Worm (Caenorhabditis elegans) whole organism, L4 larva: ENCODE data around the gene rep-1.

Experiments
- Y105C5A.15 ChIP-seq: fragments of 200-800 bp; sonication (Bioruptor generic); IDR thresholded peaks from 2 replicates; pipeline ENCODE4 v1.3.6; 2022; ENCODE audit warnings: missing genetic modification characterization, missing compliant biosample characterization
- Y5F2A.4 ChIP-seq: fragments of 200-800 bp; sonication (Bioruptor generic); optimal IDR thresholded peaks from 2 replicates; lab custom pipeline; 2018; ENCODE audit warnings: mild to moderate bottlenecking, missing genetic modification characterization, missing compliant biosample characterization
- ZK337.2 ChIP-seq: fragments of 200-800 bp; sonication (Bioruptor generic); IDR thresholded peaks from 2 replicates; pipeline ENCODE4 v1.3.6; 2022; ENCODE audit warnings: missing genetic modification reagents, missing genetic modification characterization, missing compliant biosample characterization
- aha-1 ChIP-seq: fragments of 150-350 bp; peaks from one replicate; lab custom pipeline; 2014; ENCODE audit warnings: missing biosample characterization, missing genetic modification characterization
- ama-1 ChIP-seq: fragments of 150-350 bp; optimal IDR thresholded peaks from 2 replicates; lab custom pipeline; 2014; ENCODE audit warnings: inconsistent platforms, mixed read lengths
- attf-4 ChIP-seq: sonication (generic microtip); optimal IDR thresholded peaks from 3 replicates; lab custom pipeline; 2017; ENCODE audit warnings: missing biosample characterization, missing genetic modification characterization
- ceh-28 ChIP-seq: fragments of 150-350 bp; optimal IDR thresholded peaks from 2 replicates; lab custom pipeline; 2014; ENCODE audit warnings: missing biosample characterization, missing genetic modification reagents, missing genetic modification characterization
- ceh-62 ChIP-seq: sonication (generic microtip); optimal IDR thresholded peaks from 2 replicates; lab custom pipeline; 2017; ENCODE audit warnings: missing biosample characterization, missing genetic modification characterization
- ctbp-1 ChIP-seq: fragments of 200-800 bp; sonication (Bioruptor generic); IDR thresholded peaks from 2 replicates; pipeline ENCODE4 v1.3.6; 2022; ENCODE audit warnings: missing genetic modification reagents, missing genetic modification characterization, missing compliant biosample characterization
- daf-16 ChIP-seq, 3 experiments: sonication (generic microtip); optimal IDR thresholded peaks; 2 replicates each; lab custom pipeline; 2016 to 2017; ENCODE audit warnings: missing genetic modification characterization in 3 of 3, missing genetic modification reagents in 3 of 3, mild to moderate bottlenecking in 2 of 3, missing compliant biosample characterization in 2 of 3, missing biosample characterization in 1 of 3, moderate library complexity in 1 of 3
- daf-19 ChIP-seq: fragments of 200-800 bp; sonication (Bioruptor generic); conservative IDR thresholded peaks from 2 replicates; pipeline ENCODE4 v1.3.6; 2022; ENCODE audit warnings: missing genetic modification characterization, missing compliant biosample characterization
- dmd-6 ChIP-seq: fragments of 200-800 bp; sonication (Bioruptor generic); IDR thresholded peaks from 2 replicates; pipeline ENCODE4 v1.3.6; 2022; ENCODE audit warnings: missing genetic modification reagents, missing genetic modification characterization, missing compliant biosample characterization
- dmd-8 ChIP-seq: fragments of 200-800 bp; sonication (Bioruptor generic); IDR thresholded peaks from 2 replicates; pipeline ENCODE4 v1.3.6; 2022; ENCODE audit warnings: missing genetic modification characterization, missing compliant biosample characterization
- dmd-9 ChIP-seq: fragments of 200-800 bp; sonication (Bioruptor generic); IDR thresholded peaks from 2 replicates; pipeline ENCODE4 v1.3.6; 2022; ENCODE audit warnings: missing genetic modification reagents, missing genetic modification characterization, missing compliant biosample characterization
- dpl-1 ChIP-seq: fragments of 150-350 bp; optimal IDR thresholded peaks from 2 replicates; lab custom pipeline; 2014; ENCODE audit warnings: missing biosample characterization, missing genetic modification reagents, missing genetic modification characterization
- hmg-1.1 ChIP-seq: fragments of 200-800 bp; sonication (Bioruptor generic); IDR thresholded peaks from 2 replicates; pipeline ENCODE4 v1.3.6; 2022; ENCODE audit warnings: missing genetic modification reagents, missing genetic modification characterization, missing compliant biosample characterization
- lin-1 ChIP-seq: fragments of 200-800 bp; sonication (Bioruptor generic); IDR thresholded peaks from 2 replicates; pipeline ENCODE4 v1.3.6; 2022; ENCODE audit warnings: missing genetic modification reagents, missing genetic modification characterization, missing compliant biosample characterization
- lin-13 ChIP-seq: fragments of 150-350 bp; optimal IDR thresholded peaks from 2 replicates; lab custom pipeline; 2014; ENCODE audit warnings: missing biosample characterization, missing genetic modification reagents, missing genetic modification characterization
- lin-38 ChIP-seq: fragments of 200-800 bp; sonication (Bioruptor generic); IDR thresholded peaks from 2 replicates; pipeline ENCODE4 v1.3.6; 2022; ENCODE audit warnings: missing genetic modification reagents, missing genetic modification characterization, missing compliant biosample characterization
- lir-3 ChIP-seq: sonication (generic microtip); optimal IDR thresholded peaks from 2 replicates; lab custom pipeline; 2016; ENCODE audit warnings: mild to moderate bottlenecking, missing genetic modification characterization, missing compliant biosample characterization
- lsy-2 ChIP-seq, 2 experiments: fragments of 150-350 bp in 1 of 2; sonication (generic microtip) in 1 of 2; optimal IDR thresholded peaks; 2 replicates each; lab custom pipeline; 2014 to 2017; ENCODE audit warnings: missing biosample characterization in 2 of 2, missing genetic modification characterization in 2 of 2
- mep-1 ChIP-seq: fragments of 150-350 bp; sonication (generic microtip); optimal IDR thresholded peaks from 3 replicates; lab custom pipeline; 2014; ENCODE audit warnings: missing biosample characterization, missing genetic modification characterization
- mxl-3 ChIP-seq: fragments of 200-800 bp; sonication (Bioruptor generic); optimal IDR thresholded peaks from 2 replicates; lab custom pipeline; 2018; ENCODE audit warnings: mild to moderate bottlenecking, missing genetic modification characterization, missing compliant biosample characterization
- nhr-102 ChIP-seq: sonication (generic microtip); optimal IDR thresholded peaks from 2 replicates; lab custom pipeline; 2016; ENCODE audit warnings: mild to moderate bottlenecking, missing genetic modification characterization, moderate library complexity, missing compliant biosample characterization
- nhr-11 ChIP-seq: fragments of 150-350 bp; optimal IDR thresholded peaks from 2 replicates; lab custom pipeline; 2014; ENCODE audit warnings: missing biosample characterization, missing genetic modification characterization
- nhr-111 ChIP-seq: fragments of 200-800 bp; sonication (Bioruptor generic); optimal IDR thresholded peaks from 2 replicates; lab custom pipeline; 2018; ENCODE audit warnings: mild to moderate bottlenecking, missing genetic modification characterization, missing compliant biosample characterization
- nhr-42 ChIP-seq: fragments of 200-800 bp; sonication (Bioruptor generic); IDR thresholded peaks from 2 replicates; pipeline ENCODE4 v1.3.6; 2022; ENCODE audit warnings: missing genetic modification characterization, missing compliant biosample characterization
- nhr-48 ChIP-seq: sonication (generic microtip); optimal IDR thresholded peaks from 2 replicates; lab custom pipeline; 2016; ENCODE audit warnings: mild to moderate bottlenecking, missing genetic modification characterization, missing compliant biosample characterization
- pha-4 ChIP-seq, 2 experiments: fragments of 150-350 bp in 1 of 2; fragments of 200-800 bp in 1 of 2; sonication (Bioruptor generic) in 1 of 2; IDR thresholded peaks in 1 of 2; optimal IDR thresholded peaks in 1 of 2; 2 replicates each; pipeline versions ENCODE4 v1.3.6 to Lab custom; 2014 to 2022; ENCODE audit warnings: missing genetic modification characterization in 2 of 2, missing genetic modification reagents in 2 of 2, missing biosample characterization in 1 of 2, missing compliant biosample characterization in 1 of 2
- saeg-2 ChIP-seq: fragments of 200-800 bp; sonication (Bioruptor generic); IDR thresholded peaks from 2 replicates; pipeline ENCODE4 v1.3.6; 2022; ENCODE audit warnings: missing genetic modification reagents, missing genetic modification characterization, missing compliant biosample characterization
- sdz-12 ChIP-seq: fragments of 200-800 bp; sonication (Bioruptor generic); optimal IDR thresholded peaks from 2 replicates; lab custom pipeline; 2018; ENCODE audit warnings: mild to moderate bottlenecking, missing genetic modification characterization, missing compliant biosample characterization
- set-16 ChIP-seq: fragments of 200-800 bp; sonication (Bioruptor generic); IDR thresholded peaks from 2 replicates; pipeline ENCODE4 v1.3.6; 2022; ENCODE audit warnings: missing genetic modification reagents, missing genetic modification characterization, missing compliant biosample characterization
- skn-1 ChIP-seq: fragments of 150-350 bp; optimal IDR thresholded peaks from 2 replicates; lab custom pipeline; 2014; ENCODE audit warnings: missing biosample characterization, missing genetic modification characterization
- snpc-1.2 ChIP-seq: fragments of 200-800 bp; sonication (Bioruptor generic); IDR thresholded peaks from 2 replicates; pipeline ENCODE4 v1.3.6; 2022; ENCODE audit warnings: missing genetic modification reagents, missing genetic modification characterization, missing compliant biosample characterization
- spr-3 ChIP-seq: fragments of 200-800 bp; sonication (Bioruptor generic); optimal IDR thresholded peaks from 2 replicates; lab custom pipeline; 2018; ENCODE audit warnings: mild to moderate bottlenecking, missing genetic modification characterization, missing compliant biosample characterization
- tag-97 ChIP-seq: fragments of 200-800 bp; sonication (Bioruptor generic); IDR thresholded peaks from 2 replicates; pipeline ENCODE4 v1.3.6; 2022; ENCODE audit warnings: missing genetic modification characterization, missing compliant biosample characterization
- ztf-7 ChIP-seq: fragments of 150-350 bp; optimal IDR thresholded peaks from 2 replicates; lab custom pipeline; 2014; ENCODE audit warnings: missing biosample characterization, missing genetic modification characterization

rep-1 gene

DNA sequence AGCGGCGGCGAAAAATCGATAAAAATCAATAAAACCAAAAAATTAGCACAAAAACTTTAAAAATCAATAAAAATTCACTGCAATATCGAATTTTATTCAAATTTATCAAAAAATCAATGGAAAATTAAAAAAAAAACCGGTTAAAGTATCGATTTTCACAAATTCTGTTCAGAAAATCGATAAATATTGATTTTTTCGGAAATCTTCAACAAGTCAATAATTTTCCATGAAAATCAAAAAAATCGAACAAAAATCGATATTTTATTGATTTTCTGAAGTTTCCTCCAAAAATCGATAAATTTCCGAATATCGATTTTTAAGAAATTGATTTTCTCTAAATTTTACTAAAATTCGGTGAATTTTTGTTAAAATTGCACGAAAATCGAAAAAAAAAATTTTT lies 8.5 kb downstream of the rep-1 start:
- peak; percentile 92 for TF ChIP-seq ceh-28 (tag; lab: Kevin White, UChicago)
- no peak for TF ChIP-seq saeg-2 (GFP tag; lab: Robert Waterston, UW)

DNA sequence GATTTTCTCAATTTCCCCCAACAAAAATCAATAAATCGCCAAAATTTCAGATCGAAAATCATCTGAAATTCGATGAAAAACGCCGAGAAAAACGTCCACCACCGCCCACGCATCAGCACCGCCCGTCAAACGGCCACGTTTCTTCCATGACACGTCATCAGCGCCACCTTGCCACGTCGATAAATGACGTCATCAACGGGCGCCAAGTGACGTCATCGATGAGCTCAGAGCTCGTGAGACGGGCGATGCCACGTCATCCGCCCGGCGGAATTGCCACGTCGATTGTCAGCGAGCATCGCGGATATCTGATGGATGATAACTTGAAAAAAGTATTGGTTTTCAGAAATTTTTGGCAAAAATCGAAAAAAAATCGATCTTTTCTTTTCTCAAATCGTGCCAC lies 8.9 kb downstream of the rep-1 start:
- TF ChIP-seq set-16 (peak; percentile 50), lir-3 (no peak), ztf-7 (tag; lab: Kevin White, UChicago) (no peak)
- TF ChIP-seq, all 104 proteins: peak for 1

DNA sequence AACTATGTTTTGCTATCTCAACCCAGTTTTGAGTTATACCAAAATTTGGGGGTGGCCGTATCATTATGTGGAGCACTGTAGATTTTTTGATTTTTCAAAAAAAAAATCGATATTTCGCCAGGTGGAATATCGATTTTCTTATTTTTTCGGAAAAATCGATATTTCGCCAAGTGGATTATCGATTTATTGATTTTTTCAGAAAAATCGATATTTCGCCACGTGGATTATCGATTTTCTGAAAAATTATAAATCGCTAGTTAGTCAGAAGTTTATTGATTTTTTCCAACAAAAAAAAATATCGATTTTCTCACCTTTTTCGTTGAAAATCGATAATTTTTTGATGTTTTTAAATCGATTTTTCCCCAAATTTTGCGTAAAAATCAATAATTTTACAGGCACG lies 10.0 kb downstream of the rep-1 start:
- TF ChIP-seq skn-1 (tag; lab: Kevin White, UChicago) (no peak), ceh-28 (tag; lab: Kevin White, UChicago) (peak; percentile 100)

DNA sequence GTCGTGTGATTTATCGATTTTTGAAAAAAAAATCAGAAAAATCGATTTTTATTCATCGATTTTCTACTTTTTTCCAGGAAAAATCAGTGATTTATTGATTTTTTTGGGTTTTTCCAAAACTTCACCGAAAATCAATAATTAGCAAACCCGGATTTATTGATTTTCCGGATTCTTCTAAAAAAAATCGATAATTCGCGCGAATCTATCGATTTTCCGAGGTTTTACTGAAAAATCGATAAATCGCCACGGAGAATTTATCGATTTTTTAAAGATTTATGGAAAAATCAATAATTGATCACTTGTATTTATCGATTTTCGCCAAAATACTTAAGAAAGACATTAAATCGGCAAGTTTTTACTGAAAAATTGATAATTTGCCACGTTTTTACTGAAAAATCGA lies 13.4 kb downstream of the rep-1 start:
- TF ChIP-seq dpl-1 (GFP tag; lab: Kevin White, UChicago) (no peak), sdz-12 (GFP tag; lab: Kevin White, UChicago) (no peak), snpc-1.2 (GFP tag; lab: Robert Waterston, UW) (no peak), spr-3 (GFP tag; lab: Kevin White, UChicago) (no peak), ceh-28 (tag; lab: Kevin White, UChicago) (peak; percentile 97)

DNA sequence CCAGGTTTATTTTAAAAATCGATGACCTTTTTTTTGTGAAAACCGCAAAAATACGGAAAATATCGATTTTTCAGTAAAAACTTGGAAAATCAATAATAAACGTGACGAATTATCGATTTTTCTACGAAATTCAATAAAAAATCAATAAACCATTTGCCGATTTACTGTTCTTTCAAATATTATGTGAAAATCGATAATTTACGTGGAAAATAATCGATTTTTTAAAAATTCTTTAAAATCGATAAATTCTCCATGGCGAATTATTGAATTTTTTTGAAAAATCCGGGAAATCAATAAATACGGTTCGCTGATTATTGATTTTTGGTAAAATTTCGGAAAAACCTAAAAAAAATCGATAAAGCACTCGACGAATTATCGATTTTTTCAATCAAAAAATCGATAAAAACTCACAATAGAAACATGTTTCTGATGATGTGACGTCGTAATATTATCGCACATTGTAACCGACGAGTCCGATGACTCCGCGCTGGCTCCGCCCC lies 14.2 kb downstream of the rep-1 start:
- TF ChIP-seq aha-1 (tag; lab: Kevin White, UChicago) (peak; percentile 74), ceh-28 (tag; lab: Kevin White, UChicago) (peak; percentile 91), Y105C5A.15 (GFP tag; lab: Robert Waterston, UW) (no peak)
- TF ChIP-seq, all 104 proteins: peak for 2

DNA sequence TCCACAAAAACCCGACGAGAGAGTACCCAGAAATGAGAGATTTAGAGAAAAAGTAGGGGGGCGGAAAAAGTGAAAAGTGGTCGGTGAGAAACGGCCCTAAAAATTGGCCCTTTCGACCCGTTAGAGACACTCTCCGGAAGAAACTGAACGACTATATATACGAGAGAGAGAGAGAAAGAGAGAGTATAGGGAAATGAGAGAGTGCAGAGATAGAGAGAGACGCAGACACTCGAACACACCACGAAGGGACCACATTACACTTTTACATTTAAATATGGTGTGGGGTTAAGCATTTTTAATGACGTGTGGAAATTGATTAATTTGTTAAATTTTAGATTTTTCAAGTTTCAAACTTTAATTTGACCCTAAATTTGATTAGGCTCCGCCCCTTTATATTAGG lies 21.6 kb downstream of the rep-1 start:
- 0 out of 2 replicates have a peak, but pooled peaks have one; percentile 15 for TF ChIP-seq ctbp-1 (GFP tag; lab: Robert Waterston, UW)
- TF ChIP-seq dpl-1 (GFP tag; lab: Kevin White, UChicago) = peak; percentile 16
- TF ChIP-seq mep-1 (tag; lab: Kevin White, UChicago) = peak; percentile 28
- TF ChIP-seq lsy-2 (tag; optimal IDR thresholded peaks at IDR 0.05; lab: Kevin White, UChicago) = peak in 1 of 2 experiments; percentile 57
- TF ChIP-seq ama-1 = peak; percentile 11
- peak; percentile 64 for TF ChIP-seq hmg-1.1 (GFP tag; lab: Robert Waterston, UW)
- no peak for TF ChIP-seq attf-4 (tag; lab: Kevin White, UChicago)
- TF ChIP-seq mxl-3 (GFP tag; lab: Kevin White, UChicago) = no peak
- TF ChIP-seq dmd-9 (GFP tag; lab: Robert Waterston, UW) = no peak
- no peak for TF ChIP-seq nhr-42 (GFP tag; lab: Robert Waterston, UW)
- TF ChIP-seq aha-1 (tag; lab: Kevin White, UChicago) = peak; percentile 87

DNA sequence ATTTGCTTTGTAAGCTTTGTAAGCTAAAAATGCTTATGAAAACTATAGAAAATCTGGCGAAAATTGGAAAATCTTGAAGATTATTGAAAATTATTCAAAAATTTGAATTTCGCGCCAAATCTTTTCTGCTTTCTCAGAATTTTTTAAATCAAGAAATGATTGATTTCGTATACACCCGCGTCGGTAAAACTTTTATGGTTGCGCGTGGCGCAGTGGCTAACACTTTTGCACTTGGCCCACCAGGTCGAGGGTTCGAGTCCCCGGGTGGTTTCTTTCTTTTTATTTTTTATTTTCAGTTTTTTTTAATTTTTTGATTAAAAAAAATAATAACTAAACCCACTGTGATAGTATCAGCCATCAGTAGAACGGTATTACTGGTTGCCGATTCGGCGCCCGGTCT lies 28.8 kb downstream of the rep-1 start:
- TF ChIP-seq ceh-28 (tag; lab: Kevin White, UChicago) (no peak), daf-19 (GFP tag; lab: Robert Waterston, UW) (peak; percentile 74), dmd-6 (GFP tag; lab: Robert Waterston, UW) (peak; percentile 28), lin-1 (GFP tag; lab: Robert Waterston, UW) (no peak), nhr-102 (tag; lab: Kevin White, UChicago) (no peak), lin-13 (GFP tag; lab: Kevin White, UChicago) (peak; percentile 81), dmd-8 (peak; percentile 83; the same call in 1 of the 2 replicates), pha-4 (GFP tag; IDR thresholded peaks at IDR 0.05; lab: Robert Waterston, UW) (peak; percentile 80), pha-4 (tag; optimal IDR thresholded peaks at IDR 0.05; lab: Kevin White, UChicago) (no peak), Y105C5A.15 (GFP tag; lab: Robert Waterston, UW) (0 out of 2 replicates have a peak, but pooled peaks have one; percentile 65), Y5F2A.4 (GFP tag; lab: Kevin White, UChicago) (peak; percentile 10), daf-16 (GFP tag; optimal IDR thresholded peaks at IDR 0.05; lab: Kevin White, UChicago) (peak in 1 of 2 experiments; percentile 35), daf-16 (tag; optimal IDR thresholded peaks at IDR 0.05; lab: Kevin White, UChicago) (no peak), ZK337.2 (GFP tag; lab: Robert Waterston, UW) (no peak), attf-4 (tag; lab: Kevin White, UChicago) (no peak), nhr-48 (no peak), lin-38 (GFP tag; lab: Robert Waterston, UW) (peak; percentile 75), ceh-62 (tag; lab: Kevin White, UChicago) (no peak), tag-97 (GFP tag; lab: Robert Waterston, UW) (no peak), nhr-111 (GFP tag; lab: Kevin White, UChicago) (no peak), snpc-1.2 (GFP tag; lab: Robert Waterston, UW) (peak; percentile 46; the same call in 1 of the 2 replicates), saeg-2 (GFP tag; lab: Robert Waterston, UW) (no peak), nhr-11 (tag; lab: Kevin White, UChicago) (no peak)
